Worm (Caenorhabditis elegans) whole organism, L4/young adult: ENCODE measurements around the gene F42C5.4.

Source experiments
- W03F9.2 ChIP-seq: fragments of 150-350 bp; optimal IDR thresholded peaks from 2 replicates; lab custom pipeline; 2014; ENCODE audit warnings: missing biosample characterization, missing genetic modification characterization
- him-1 ChIP-seq: sonication (generic microtip); optimal IDR thresholded peaks from 2 replicates; lab custom pipeline; 2016; ENCODE audit warnings: missing genotype, missing genetic modification reagents, missing genetic modification characterization, missing compliant biosample characterization

DNA sequence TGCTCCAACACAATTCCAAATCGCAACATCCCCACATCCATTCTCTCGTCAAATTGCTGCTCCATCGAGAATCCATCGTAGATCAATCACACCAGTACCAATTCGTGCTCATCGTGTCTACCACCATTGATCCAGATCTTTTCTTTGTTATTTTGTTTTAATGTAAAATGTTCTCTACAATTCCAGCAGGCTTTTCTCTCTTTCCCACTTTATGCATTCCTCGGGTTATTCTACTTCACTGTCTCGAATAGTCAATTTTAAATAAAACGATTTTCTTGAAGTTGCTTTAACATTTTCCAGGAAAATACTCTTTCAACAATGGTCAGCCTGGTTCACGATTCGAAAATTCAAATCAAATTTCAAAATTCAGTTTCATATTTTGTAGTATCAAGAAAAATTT lies 9.0 kb downstream of the F42C5.4 start, which contains the start of gene C06E4.1:
- TF ChIP-seq W03F9.2 (tag; lab: Kevin White, UChicago) (no peak), him-1 (tag; lab: Kevin White, UChicago) (no peak)
